Worm (Caenorhabditis elegans): ENCODE results near the gene sek-6.
A peak's percentile ranks its signal among the peaks of the same experiment; 100 is the strongest.

sek-6 gene

ce11 chrX:10053742-10054409 lies 22.9 kb downstream of the sek-6 start, which contains the start of gene cbs-1:
Gene cbs-1, plus strand, starts transcription at chrX:10054275.
- TF ChIP-seq mdl-1 (tag; optimal IDR thresholded peaks at IDR 0.05) (no peak), ztf-11 (tag; optimal IDR thresholded peaks at IDR 0.05) (no peak), mml-1 (tag; optimal IDR thresholded peaks at IDR 0.05) (no peak), ZK546.5 (tag; optimal IDR thresholded peaks at IDR 0.05) (no peak), daf-12 (tag; optimal IDR thresholded peaks at IDR 0.05) (no peak), ceh-9 (tag; optimal IDR thresholded peaks at IDR 0.05) (no peak), nhr-28 (tag; optimal IDR thresholded peaks at IDR 0.05) (no peak), egl-5 (tag; optimal IDR thresholded peaks at IDR 0.05) (no peak), lsy-12 (tag; optimal IDR thresholded peaks at IDR 0.05) (no peak), tbx-2 (tag; optimal IDR thresholded peaks at IDR 0.05) (no peak), ceh-82 (tag; optimal IDR thresholded peaks at IDR 0.05) (no peak), lin-39 (tag; optimal IDR thresholded peaks at IDR 0.05) (no peak), fkh-10 (GFP tag; optimal IDR thresholded peaks at IDR 0.05) (no peak), R02D3.7 (tag; optimal IDR thresholded peaks at IDR 0.05) (no peak), eor-1 (tag; optimal IDR thresholded peaks at IDR 0.05) (no peak), zag-1 (tag; optimal IDR thresholded peaks at IDR 0.05) (no peak), elt-3 (tag; optimal IDR thresholded peaks at IDR 0.05) (no peak), skn-1 (tag; optimal IDR thresholded peaks at IDR 0.05) (no peak), nhr-12 (tag; optimal IDR thresholded peaks at IDR 0.05) (no peak), sea-2 (GFP tag; optimal IDR thresholded peaks at IDR 0.05) (no peak), nhr-76 (tag; optimal IDR thresholded peaks at IDR 0.05) (no peak), nhr-23 (tag; optimal IDR thresholded peaks at IDR 0.05) (no peak), egl-27 (tag; optimal IDR thresholded peaks at IDR 0.05) (no peak), nhr-67 (tag; optimal IDR thresholded peaks at IDR 0.05) (no peak), ztf-4 (tag; optimal IDR thresholded peaks at IDR 0.05) (no peak), snpc-4 (tag; optimal IDR thresholded peaks at IDR 0.05) (no peak), ceh-16 (tag; optimal IDR thresholded peaks at IDR 0.05) (no peak), pqm-1 (tag; optimal IDR thresholded peaks at IDR 0.05) (peak; percentile 53), jun-1 (tag; optimal IDR thresholded peaks at IDR 0.05) (no peak), nfya-1 (tag; optimal IDR thresholded peaks at IDR 0.05; ENCODE audit: insufficient read depth) (no peak), hmg-11 (tag; optimal IDR thresholded peaks at IDR 0.05) (no peak), nhr-25 (tag; optimal IDR thresholded peaks at IDR 0.05) (peak; percentile 38), ceh-28 (tag; optimal IDR thresholded peaks at IDR 0.05) (no peak), nhr-77 (tag; optimal IDR thresholded peaks at IDR 0.05) (no peak), pha-4 (tag; optimal IDR thresholded peaks at IDR 0.05) (peak; percentile 19), nhr-43 (tag; optimal IDR thresholded peaks at IDR 0.05; ENCODE audit: poor library complexity, severe bottlenecking) (no peak), ama-1 (optimal IDR thresholded peaks at IDR 0.05) (no peak), elt-1 (tag; optimal IDR thresholded peaks at IDR 0.05) (peak; percentile 27), lin-15B (tag; optimal IDR thresholded peaks at IDR 0.05) (no peak), nhr-237 (tag; optimal IDR thresholded peaks at IDR 0.05) (no peak), elt-2 (tag; optimal IDR thresholded peaks at IDR 0.05) (peak; percentile 88)

DNA sequence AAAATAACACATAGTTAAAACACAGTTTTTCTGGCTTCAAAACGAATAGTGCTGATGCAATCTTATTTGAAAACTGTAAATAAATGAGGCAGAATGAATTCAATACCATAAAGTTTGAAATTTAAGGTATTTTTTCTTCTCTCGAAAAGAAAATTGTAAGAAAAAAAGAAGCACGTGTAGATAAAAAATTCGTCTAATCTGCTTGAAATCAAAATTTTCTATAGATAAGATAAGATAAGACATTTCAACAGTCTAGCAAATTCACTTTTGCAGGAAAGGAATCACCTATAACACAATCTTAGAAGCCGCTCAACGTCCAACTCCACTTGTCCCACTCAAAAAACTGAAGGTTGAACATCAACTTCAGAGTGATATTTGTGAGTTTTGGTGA lies 23.5 kb downstream of the sek-6 start:
- TF ChIP-seq nhr-23 (tag; optimal IDR thresholded peaks at IDR 0.05) (no peak), sea-2 (GFP tag; optimal IDR thresholded peaks at IDR 0.05) (no peak), daf-12 (tag; optimal IDR thresholded peaks at IDR 0.05) (no peak), pqm-1 (tag; optimal IDR thresholded peaks at IDR 0.05) (peak; percentile 25), elt-2 (tag; optimal IDR thresholded peaks at IDR 0.05) (peak; percentile 71), ztf-11 (tag; optimal IDR thresholded peaks at IDR 0.05) (no peak), ceh-9 (tag; optimal IDR thresholded peaks at IDR 0.05) (no peak), lin-39 (tag; optimal IDR thresholded peaks at IDR 0.05) (no peak), elt-3 (tag; optimal IDR thresholded peaks at IDR 0.05) (peak in 1 of 3 experiments; percentile 25)

ce11 chrX:10058332-10058731 lies 27.4 kb downstream of the sek-6 start, which contains the start of gene ZC373.2:
Gene ZC373.2, minus strand, starts transcription at chrX:10058432.
- no peak for TF ChIP-seq fkh-10 (GFP tag; optimal IDR thresholded peaks at IDR 0.05)
- TF ChIP-seq lin-39 (tag; optimal IDR thresholded peaks at IDR 0.05), result no peak
- TF ChIP-seq snpc-4 (tag; optimal IDR thresholded peaks at IDR 0.05), result no peak
- no peak for TF ChIP-seq nhr-237 (tag; optimal IDR thresholded peaks at IDR 0.05)

Measured in whole organism, L3 larva.